Worm (Caenorhabditis elegans) whole organism, L2 larva: ENCODE measurements around the gene gem-4.

Experiments used
- ama-1 ChIP-seq: fragments of 150-350 bp; optimal IDR thresholded peaks from 2 replicates; lab custom pipeline; 2018; ENCODE audit warnings: inconsistent platforms
- ceh-16 ChIP-seq: fragments of 150-350 bp; optimal IDR thresholded peaks from 2 replicates; lab custom pipeline; 2014; ENCODE audit warnings: missing biosample characterization, missing genetic modification characterization
- egl-27 ChIP-seq: sonication (generic microtip); optimal IDR thresholded peaks from 3 replicates; lab custom pipeline; 2017; ENCODE audit warnings: missing biosample characterization, missing genetic modification reagents, missing genetic modification characterization
- lin-11 ChIP-seq: fragments of 150-350 bp; sonication (generic microtip); optimal IDR thresholded peaks from 2 replicates; lab custom pipeline; 2014; ENCODE audit warnings: missing biosample characterization, missing genetic modification characterization, inconsistent platforms, mixed read lengths
- lin-39 ChIP-seq: fragments of 150-350 bp; optimal IDR thresholded peaks from 2 replicates; lab custom pipeline; 2014; ENCODE audit warnings: missing biosample characterization, missing genetic modification reagents, missing genetic modification characterization
- lsy-2 ChIP-seq, 2 experiments: fragments of 150-350 bp in 1 of 2; sonication (generic microtip) in 1 of 2; optimal IDR thresholded peaks; 2 replicates each; lab custom pipeline; 2014 to 2017; ENCODE audit warnings: missing biosample characterization in 2 of 2, missing genetic modification characterization in 2 of 2
- nhr-10 ChIP-seq: sonication (generic microtip); optimal IDR thresholded peaks from 2 replicates; lab custom pipeline; 2017; ENCODE audit warnings: missing biosample characterization, missing genetic modification characterization
- snpc-4 ChIP-seq: fragments of 150-350 bp; optimal IDR thresholded peaks from 2 replicates; lab custom pipeline; 2014; ENCODE audit warnings: missing biosample characterization, missing genetic modification characterization
- unc-62 ChIP-seq: fragments of 150-350 bp; optimal IDR thresholded peaks from 2 replicates; lab custom pipeline; 2014; ENCODE audit warnings: missing biosample characterization, missing genetic modification reagents, missing genetic modification characterization
- ztf-11 ChIP-seq: sonication (generic microtip); optimal IDR thresholded peaks from 2 replicates; lab custom pipeline; 2017; ENCODE audit warnings: missing biosample characterization, missing genetic modification characterization

DNA sequence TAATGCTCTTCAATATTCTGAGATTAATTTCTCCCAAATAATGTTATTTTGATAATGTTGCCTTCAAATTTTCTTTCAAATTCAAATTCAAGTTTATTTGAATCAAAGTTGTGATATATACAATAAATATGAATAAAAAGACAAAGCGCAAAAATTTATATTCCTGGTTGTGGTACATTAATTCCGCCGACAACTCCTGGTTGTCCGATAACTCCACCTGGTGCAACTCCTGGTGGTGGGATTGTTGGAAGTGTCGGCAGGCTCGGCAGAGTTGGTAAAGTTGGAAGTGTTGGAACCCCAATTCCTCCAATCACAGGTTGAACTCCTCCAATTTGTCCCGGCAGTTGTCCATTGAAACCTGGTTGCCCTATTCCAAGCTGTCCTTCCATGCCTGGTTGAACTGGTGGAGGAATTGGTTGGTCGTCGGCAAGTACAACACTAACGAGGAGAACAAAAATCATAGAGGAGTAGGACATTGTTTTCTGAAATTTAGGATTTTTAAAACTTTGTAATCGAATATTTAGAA, 7.3 kb upstream of the gem-4 start, which contains the start of gene K01A6.7:
- TF ChIP-seq ztf-11 (tag; lab: Kevin White, UChicago) (no peak), snpc-4 (tag; lab: Kevin White, UChicago) (no peak), unc-62 (GFP tag; lab: Kevin White, UChicago) (no peak), lsy-2 (tag; optimal IDR thresholded peaks at IDR 0.05; lab: Kevin White, UChicago) (no peak), lin-39 (no peak), ama-1 (lab: Kevin White, UChicago) (no peak), nhr-10 (tag; lab: Kevin White, UChicago) (no peak), lin-11 (no peak), egl-27 (tag; lab: Kevin White, UChicago) (no peak), ceh-16 (no peak)
